Worm (Caenorhabditis elegans): ENCODE data around the gene F56F11.2.
"Not testable (repeated sequence)": the region's sequence is repeated elsewhere in the genome, so short reads cannot be mapped to it uniquely, and the experiment has no call there.

DNA sequence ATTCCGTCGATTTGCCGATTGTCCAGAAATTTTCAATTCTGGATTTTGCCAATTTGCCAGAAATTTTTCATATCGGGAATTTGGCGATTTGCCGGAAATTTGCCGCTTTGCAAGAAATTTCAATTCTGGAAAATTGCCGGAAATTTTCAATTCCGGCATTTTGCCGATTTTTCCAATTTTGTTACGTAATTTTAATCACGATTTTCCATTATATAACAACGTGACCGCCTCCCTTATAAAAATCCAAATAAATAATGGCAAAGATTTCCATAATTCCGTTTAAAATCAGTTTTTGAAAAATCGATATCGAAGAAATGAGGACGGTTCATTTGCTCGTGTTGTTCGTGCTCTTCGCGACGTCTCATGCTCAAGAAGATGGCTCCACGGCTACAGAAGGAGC lies 35.3 kb upstream of the F56F11.2 start, which contains the start of gene H34I24.1:
- TF ChIP-seq unc-39 (tag; optimal IDR thresholded peaks at IDR 0.05); Y55F3AM.14 (GFP tag; optimal IDR thresholded peaks at IDR 0.05); crh-2 (tag; optimal IDR thresholded peaks at IDR 0.05); lin-11 (tag; optimal IDR thresholded peaks at IDR 0.05); blmp-1 (tag; optimal IDR thresholded peaks at IDR 0.05; ENCODE audit: insufficient read depth); nhr-11 (tag; optimal IDR thresholded peaks at IDR 0.05); nhr-12 (tag; optimal IDR thresholded peaks at IDR 0.05); lsy-2 (tag; optimal IDR thresholded peaks at IDR 0.05); sem-4 (tag; optimal IDR thresholded peaks at IDR 0.05); sma-3 (GFP tag; optimal IDR thresholded peaks at IDR 0.05); F13H6.1 (tag; optimal IDR thresholded peaks at IDR 0.05); skn-1 (tag; optimal IDR thresholded peaks at IDR 0.05); snpc-4 (tag; optimal IDR thresholded peaks at IDR 0.05): not testable (repeated sequence)

Measured in whole organism, L2 larva.